Fruit fly (Drosophila melanogaster) Kc167 (cell line): ENCODE data around the gene CheB98a.

Source experiments
- Myc ChIP-seq: fragments of >200 bp; optimal IDR thresholded peaks from 2 replicates; lab custom pipeline; 2017; ENCODE audit warnings: missing external identifiers
- h ChIP-seq: fragments of >200 bp; optimal IDR thresholded peaks from 3 replicates; lab custom pipeline; 2018; ENCODE audit warnings: missing external identifiers
- insv ChIP-seq: fragments of >200 bp; optimal IDR thresholded peaks from 3 replicates; lab custom pipeline; 2018; ENCODE audit warnings: missing external identifiers
- psq ChIP-seq: fragments of >200 bp; optimal IDR thresholded peaks from 2 replicates; lab custom pipeline; 2017; ENCODE audit warnings: missing external identifiers
- ttk ChIP-seq: sonication (Bioruptor generic); optimal IDR thresholded peaks from 2 replicates; lab custom pipeline; 2017; ENCODE audit warnings: missing external identifiers

DNA sequence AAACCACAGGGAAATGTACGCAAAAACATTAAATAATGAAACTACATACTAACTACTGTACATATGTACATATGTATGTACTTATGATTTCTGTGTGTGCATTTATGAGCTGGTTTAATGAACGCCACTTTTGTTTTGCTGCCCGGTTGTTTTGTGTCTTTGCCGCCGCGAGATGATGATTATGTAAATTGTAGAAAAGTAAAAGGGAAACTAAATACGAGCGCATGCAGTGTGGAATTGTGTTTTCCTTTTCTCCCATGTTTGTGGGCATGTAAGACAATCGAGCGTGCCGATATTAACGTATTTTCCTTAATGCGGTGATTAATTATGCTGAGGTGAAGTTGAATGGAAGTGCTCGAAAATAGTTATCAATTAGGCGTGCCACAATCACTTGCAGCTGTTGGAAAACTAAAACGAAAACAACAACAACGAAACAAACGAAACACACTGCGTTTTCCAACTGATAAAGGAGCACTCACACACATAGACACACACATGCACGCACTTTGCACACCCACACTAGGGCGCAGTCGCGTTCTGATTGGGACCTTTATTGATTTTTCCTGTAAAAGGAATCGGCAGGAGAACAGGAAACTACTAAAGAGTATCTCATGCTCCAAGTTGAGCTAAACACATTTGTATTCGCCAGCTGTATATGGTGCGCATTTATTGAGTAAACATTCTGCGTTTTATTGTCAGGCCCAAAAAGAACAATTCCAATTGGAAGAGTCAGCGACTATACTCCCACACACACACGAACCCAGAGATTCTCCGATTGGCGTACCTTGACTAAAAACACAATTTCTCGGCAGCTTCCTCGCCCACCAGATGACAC, 37.5 kb downstream of the CheB98a start:
- TF ChIP-seq psq (lab: Kevin White, UChicago) (no peak), ttk (lab: Kevin White, UChicago) (no peak), Myc (lab: Kevin White, UChicago) (no peak), h (lab: Kevin White, UChicago) (no peak), insv (no peak)
